Fruit fly (Drosophila melanogaster): ENCODE measurements around the gene RtGEF.

- TF ChIP-seq CG16779 (tag; optimal IDR thresholded peaks at IDR 0.05) (no peak), cyc (GFP tag; optimal IDR thresholded peaks at IDR 0.05) (no peak), CG8119 (GFP tag; IDR thresholded peaks at IDR 0.05) (no peak)
Measured at dm6 chr2L:20332978-20333377, 17.3 kb upstream of the RtGEF start.

Data from whole organism, prepupa.